Worm (Caenorhabditis elegans): ENCODE measurements around the gene mrpl-42.
A peak's percentile ranks its signal among the peaks of the same experiment; 100 is the strongest.

Gene mrpl-42

ce11 chrIV:9114078-9114477 lies 19.8 kb upstream of the mrpl-42 start:
- no peak for TF ChIP-seq unc-39 (tag; optimal IDR thresholded peaks at IDR 0.05)
- TF ChIP-seq lin-13 (tag; optimal IDR thresholded peaks at IDR 0.05), result no peak
- TF ChIP-seq hlh-1 (tag; optimal IDR thresholded peaks at IDR 0.05), result no peak
- no peak for TF ChIP-seq mep-1 (tag; optimal IDR thresholded peaks at IDR 0.05)
- no peak for TF ChIP-seq mls-2 (tag; optimal IDR thresholded peaks at IDR 0.05)
- TF ChIP-seq ceh-39 (tag; optimal IDR thresholded peaks at IDR 0.05), result no peak
- TF ChIP-seq mab-5 (tag; optimal IDR thresholded peaks at IDR 0.05), result no peak
- TF ChIP-seq tbx-8 (GFP tag; optimal IDR thresholded peaks at IDR 0.05), result no peak
- no peak for TF ChIP-seq nhr-237 (tag; optimal IDR thresholded peaks at IDR 0.05)
- no peak for TF ChIP-seq cnd-1 (tag; optimal IDR thresholded peaks at IDR 0.05)
- no peak for TF ChIP-seq sptf-1 (tag; optimal IDR thresholded peaks at IDR 0.05)

- peak; percentile 39 for TF ChIP-seq blmp-1 (tag; optimal IDR thresholded peaks at IDR 0.05)
- no peak for TF ChIP-seq ces-1 (GFP tag; optimal IDR thresholded peaks at IDR 0.05)
These were observed 17.8 kb upstream of the mrpl-42 start for ce11 chrIV:9112019-9112418.

- TF ChIP-seq cnd-1 (tag; optimal IDR thresholded peaks at IDR 0.05), result no peak
- TF ChIP-seq ztf-11 (tag; optimal IDR thresholded peaks at IDR 0.05), result no peak
- no peak for TF ChIP-seq mep-1 (tag; optimal IDR thresholded peaks at IDR 0.05)
- no peak for TF ChIP-seq unc-39 (tag; optimal IDR thresholded peaks at IDR 0.05)
- TF ChIP-seq sptf-1 (tag; optimal IDR thresholded peaks at IDR 0.05), result no peak
- no peak for TF ChIP-seq zip-8 (tag; optimal IDR thresholded peaks at IDR 0.05)
- TF ChIP-seq nhr-237 (tag; optimal IDR thresholded peaks at IDR 0.05), result no peak
- TF ChIP-seq snpc-4 (tag; optimal IDR thresholded peaks at IDR 0.05), result no peak
- TF ChIP-seq flh-1 (GFP tag; optimal IDR thresholded peaks at IDR 0.05), result no peak
- no peak for TF ChIP-seq unc-120 (tag; optimal IDR thresholded peaks at IDR 0.05; ENCODE audit: poor library complexity, severe bottlenecking)
These were observed 14.4 kb upstream of the mrpl-42 start, which contains the start of gene aly-1 for ce11 chrIV:9108631-9109030. aly-1 (plus strand) TSS chrIV:9108931.

- TF ChIP-seq ham-2 (GFP tag; optimal IDR thresholded peaks at IDR 0.05) (peak; percentile 80), nhr-28 (tag; optimal IDR thresholded peaks at IDR 0.05) (no peak), unc-120 (tag; optimal IDR thresholded peaks at IDR 0.05; ENCODE audit: poor library complexity, severe bottlenecking) (peak; percentile 27), mep-1 (tag; optimal IDR thresholded peaks at IDR 0.05) (peak; percentile 83), lin-32 (GFP tag; optimal IDR thresholded peaks at IDR 0.05) (peak; percentile 46), sem-2 (GFP tag; optimal IDR thresholded peaks at IDR 0.05) (no peak), mls-2 (tag; optimal IDR thresholded peaks at IDR 0.05) (no peak), cnd-1 (tag; optimal IDR thresholded peaks at IDR 0.05) (peak; percentile 17), tbx-8 (GFP tag; optimal IDR thresholded peaks at IDR 0.05) (no peak), hlh-1 (tag; optimal IDR thresholded peaks at IDR 0.05) (peak; percentile 100), lin-13 (tag; optimal IDR thresholded peaks at IDR 0.05) (peak; percentile 32), nhr-237 (tag; optimal IDR thresholded peaks at IDR 0.05) (peak; percentile 48), unc-62 (GFP tag; optimal IDR thresholded peaks at IDR 0.05) (peak; percentile 4), ces-1 (GFP tag; optimal IDR thresholded peaks at IDR 0.05) (peak; percentile 52), lsy-2 (tag; optimal IDR thresholded peaks at IDR 0.05) (peak; percentile 24), ceh-39 (tag; optimal IDR thresholded peaks at IDR 0.05) (peak; percentile 50), ceh-43 (GFP tag; optimal IDR thresholded peaks at IDR 0.05) (no peak), unc-39 (tag; optimal IDR thresholded peaks at IDR 0.05) (no peak), ztf-11 (tag; optimal IDR thresholded peaks at IDR 0.05) (no peak), pha-4 (tag; optimal IDR thresholded peaks at IDR 0.05) (peak; percentile 77), nhr-12 (tag; optimal IDR thresholded peaks at IDR 0.05) (no peak)
These were observed 13.2 kb upstream of the mrpl-42 start for ce11 chrIV:9107464-9107863.

- TF ChIP-seq flh-1 (GFP tag; optimal IDR thresholded peaks at IDR 0.05), result no peak
- TF ChIP-seq mab-5 (tag; optimal IDR thresholded peaks at IDR 0.05), result peak; percentile 6
These were observed 10.1 kb upstream of the mrpl-42 start, which contains the start of the genes C01F6.14 and fem-3 for ce11 chrIV:9104071-9105016. C01F6.14 (minus strand) TSS chrIV:9104121. fem-3 (plus strand) TSS chrIV:9104966.

ce11 chrIV:9100835-9101234 lies 6.6 kb upstream of the mrpl-42 start:
- TF ChIP-seq mep-1 (tag; optimal IDR thresholded peaks at IDR 0.05) (no peak), unc-39 (tag; optimal IDR thresholded peaks at IDR 0.05) (no peak), nhr-12 (tag; optimal IDR thresholded peaks at IDR 0.05) (no peak), snpc-4 (tag; optimal IDR thresholded peaks at IDR 0.05) (no peak), nhr-2 (tag; optimal IDR thresholded peaks at IDR 0.05) (no peak)

Data from whole organism, mixed stage, embryonic.